Worm (Caenorhabditis elegans) whole organism, L4/young adult: ENCODE data around the gene BE10.3.

ENCODE experiments used
- W03F9.2 ChIP-seq: fragments of 150-350 bp; optimal IDR thresholded peaks from 2 replicates; lab custom pipeline; 2014; ENCODE audit warnings: missing biosample characterization, missing genetic modification characterization
- dao-5 ChIP-seq: sonication (generic microtip); optimal IDR thresholded peaks from 2 replicates; lab custom pipeline; 2016; ENCODE audit warnings: missing genotype, missing genetic modification characterization, moderate library complexity, missing compliant biosample characterization
- him-1 ChIP-seq: sonication (generic microtip); optimal IDR thresholded peaks from 2 replicates; lab custom pipeline; 2016; ENCODE audit warnings: missing genotype, missing genetic modification reagents, missing genetic modification characterization, missing compliant biosample characterization

ce11 chrIII:12773753-12774152 is 34.1 kb upstream of the BE10.3 start:
- TF ChIP-seq him-1 (tag; lab: Kevin White, UChicago) = no peak
- TF ChIP-seq dao-5 (tag; lab: Kevin White, UChicago) = no peak
- no peak for TF ChIP-seq W03F9.2 (tag; lab: Kevin White, UChicago)
